Fruit fly (Drosophila melanogaster) whole organism, wandering third instar larva: ENCODE results near the gene Cf2.
A peak's percentile ranks its signal among the peaks of the same experiment; 100 is the strongest.

ENCODE experiments used
- Abd-B ChIP-seq: fragments of >200 bp; optimal IDR thresholded peaks from 2 replicates; lab custom pipeline; 2017; ENCODE audit warnings: missing biosample characterization, missing genetic modification characterization
- CG32264 ChIP-seq: fragments of 200-800 bp; sonication (Bioruptor generic); optimal IDR thresholded peaks from 2 replicates; lab custom pipeline; 2016; ENCODE audit warnings: missing biosample characterization, missing genetic modification characterization
- CG9705 ChIP-seq: fragments of 200-800 bp; sonication (Bioruptor generic); optimal IDR thresholded peaks from 2 replicates; lab custom pipeline; 2018; ENCODE audit warnings: missing biosample characterization, mild to moderate bottlenecking, missing genetic modification characterization
- CrebA ChIP-seq: fragments of 200-800 bp; sonication (Bioruptor generic); optimal IDR thresholded peaks from 2 replicates; lab custom pipeline; 2016; ENCODE audit warnings: missing biosample characterization, mild to moderate bottlenecking, missing genetic modification characterization, borderline replicate concordance
- Dfd ChIP-seq: fragments of >200 bp; optimal IDR thresholded peaks from 2 replicates; lab custom pipeline; 2017; ENCODE audit warnings: missing biosample characterization, missing genetic modification characterization
- Dif ChIP-seq: fragments of 200-275, 200-300 bp; sonication (Bioruptor generic); optimal IDR thresholded peaks from 2 replicates; lab custom pipeline; 2018; ENCODE audit warnings: missing biosample characterization, missing genetic modification characterization; ENCODE audit not compliant: partially characterized antibody
- GATAd ChIP-seq: sonication (Bioruptor generic); optimal IDR thresholded peaks from 2 replicates; lab custom pipeline; 2016; ENCODE audit warnings: missing biosample characterization, missing genetic modification characterization
- HLH106 ChIP-seq: fragments of 200-800 bp; optimal IDR thresholded peaks from 3 replicates; lab custom pipeline; 2019; ENCODE audit warnings: missing biosample characterization, mild to moderate bottlenecking, missing genetic modification characterization, moderate library complexity
- Hnf4 ChIP-seq: fragments of 200-800 bp; sonication (Bioruptor generic); optimal IDR thresholded peaks from 2 replicates; lab custom pipeline; 2016; ENCODE audit warnings: missing biosample characterization, mild to moderate bottlenecking, missing genetic modification characterization
- Hr78 ChIP-seq: fragments of >200 bp; optimal IDR thresholded peaks from 2 replicates; lab custom pipeline; 2017; ENCODE audit warnings: missing biosample characterization, missing genetic modification characterization
- Hr83 ChIP-seq: fragments of 200-300 bp; sonication (Bioruptor generic); optimal IDR thresholded peaks from 2 replicates; lab custom pipeline; 2016; ENCODE audit warnings: missing biosample characterization, mild to moderate bottlenecking, missing genetic modification characterization, moderate library complexity; ENCODE audit not compliant: poor library complexity, severe bottlenecking
- Jra ChIP-seq: sonication (Bioruptor generic); optimal IDR thresholded peaks from 2 replicates; lab custom pipeline; 2016; ENCODE audit warnings: missing biosample characterization, missing genetic modification characterization
- Mio ChIP-seq: sonication (Bioruptor generic); optimal IDR thresholded peaks from 2 replicates; lab custom pipeline; 2016; ENCODE audit warnings: missing biosample characterization, missing genetic modification characterization
- Myc ChIP-seq: fragments of >200 bp; optimal IDR thresholded peaks from 2 replicates; lab custom pipeline; 2017
- N ChIP-seq: fragments of >200 bp; optimal IDR thresholded peaks from 2 replicates; lab custom pipeline; 2018; ENCODE audit warnings: missing biosample characterization, missing external identifiers, missing genetic modification characterization
- OdsH ChIP-seq: fragments of 200-800 bp; sonication (Bioruptor generic); optimal IDR thresholded peaks from 2 replicates; lab custom pipeline; 2016; ENCODE audit warnings: missing biosample characterization, mild to moderate bottlenecking, missing genetic modification characterization
- Rel ChIP-seq, 2 experiments: fragments of 200-800 bp; sonication (Bioruptor generic) in 1 of 2; optimal IDR thresholded peaks; 2 replicates in 1 of 2; 3 replicates in 1 of 2; lab custom pipeline; 2016 to 2019; ENCODE audit warnings: mild to moderate bottlenecking in 2 of 2, missing biosample characterization in 2 of 2, missing genetic modification characterization in 2 of 2, moderate library complexity in 1 of 2
- Sp1 ChIP-seq: fragments of 200-800 bp; sonication (Bioruptor generic); optimal IDR thresholded peaks from 3 replicates; lab custom pipeline; 2019; ENCODE audit warnings: missing biosample characterization, mild to moderate bottlenecking, missing genetic modification characterization, moderate library complexity
- Vsx2 ChIP-seq: fragments of 200-300, 225-300 bp; sonication (Bioruptor generic); optimal IDR thresholded peaks from 2 replicates; lab custom pipeline; 2018; ENCODE audit warnings: missing biosample characterization, missing genetic modification characterization; ENCODE audit not compliant: partially characterized antibody
- br ChIP-seq: fragments of 200-800 bp; sonication (Bioruptor generic); optimal IDR thresholded peaks from 2 replicates; lab custom pipeline; 2016; ENCODE audit warnings: missing biosample characterization, missing genetic modification characterization
- brk ChIP-seq: fragments of 200-800 bp; sonication (Bioruptor generic); optimal IDR thresholded peaks from 2 replicates; lab custom pipeline; 2016; ENCODE audit warnings: missing biosample characterization, mild to moderate bottlenecking, missing genetic modification characterization
- dl ChIP-seq, 2 experiments: fragments of 175-275, 200-275 bp in 1 of 2; fragments of 200-275 bp in 1 of 2; sonication (Bioruptor generic); optimal IDR thresholded peaks; lab custom pipeline; 2018; ENCODE audit warnings: mild to moderate bottlenecking in 2 of 2, missing biosample characterization in 2 of 2, missing genetic modification characterization in 2 of 2, moderate library complexity in 2 of 2; ENCODE audit not compliant: partially characterized antibody in 2 of 2, insufficient read depth in 1 of 2
- dmrt93B ChIP-seq: fragments of 200-800 bp; sonication (Bioruptor generic); optimal IDR thresholded peaks from 2 replicates; lab custom pipeline; 2018; ENCODE audit warnings: missing biosample characterization, mild to moderate bottlenecking, missing genetic modification characterization
- dsf ChIP-seq: sonication (Bioruptor generic); optimal IDR thresholded peaks from 2 replicates; lab custom pipeline; 2016; ENCODE audit warnings: missing biosample characterization, missing genetic modification characterization, borderline replicate concordance
- ey ChIP-seq: fragments of 200-800 bp; sonication (Bioruptor generic); optimal IDR thresholded peaks from 2 replicates; lab custom pipeline; 2016; ENCODE audit warnings: missing biosample characterization, missing genetic modification characterization
- foxo ChIP-seq, 2 experiments: fragments of 200-800 bp; sonication (Bioruptor generic); optimal IDR thresholded peaks; 2 replicates in 1 of 2; 3 replicates in 1 of 2; lab custom pipeline; 2016 to 2017; ENCODE audit warnings: missing biosample characterization in 2 of 2, missing genetic modification characterization in 2 of 2
- fru ChIP-seq: fragments of 200-800 bp; sonication (Bioruptor generic); optimal IDR thresholded peaks from 3 replicates; lab custom pipeline; 2016; ENCODE audit warnings: missing biosample characterization, mild to moderate bottlenecking, missing genetic modification characterization
- h ChIP-seq: fragments of 200-800 bp; sonication (Bioruptor generic); optimal IDR thresholded peaks from 3 replicates; lab custom pipeline; 2016; ENCODE audit warnings: missing biosample characterization, mild to moderate bottlenecking, missing genetic modification characterization
- jim ChIP-seq: fragments of 175-275, 200-325 bp; sonication (Bioruptor generic); optimal IDR thresholded peaks from 2 replicates; lab custom pipeline; 2016; ENCODE audit warnings: missing biosample characterization, mild to moderate bottlenecking, missing genetic modification characterization
- lola ChIP-seq: fragments of >200 bp; optimal IDR thresholded peaks from 2 replicates; lab custom pipeline; 2017; ENCODE audit warnings: missing biosample characterization, missing genetic modification characterization
- pan ChIP-seq: fragments of >200 bp; optimal IDR thresholded peaks from 2 replicates; lab custom pipeline; 2017
- psq ChIP-seq: fragments of 200-800 bp; sonication (Bioruptor generic); optimal IDR thresholded peaks from 3 replicates; lab custom pipeline; 2017; ENCODE audit warnings: missing biosample characterization, mild to moderate bottlenecking, missing genetic modification characterization, moderate library complexity
- rgr ChIP-seq: fragments of 200-800 bp; sonication (Bioruptor generic); optimal IDR thresholded peaks from 3 replicates; lab custom pipeline; 2016; ENCODE audit warnings: missing biosample characterization, mild to moderate bottlenecking, missing genetic modification characterization
- sage ChIP-seq: fragments of 200-800 bp; sonication (Bioruptor generic); optimal IDR thresholded peaks from 2 replicates; lab custom pipeline; 2016; ENCODE audit warnings: missing biosample characterization, mild to moderate bottlenecking, missing genetic modification characterization
- sv ChIP-seq: fragments of 200-800 bp; sonication (Bioruptor generic); optimal IDR thresholded peaks from 3 replicates; lab custom pipeline; 2016; ENCODE audit warnings: missing biosample characterization, missing genetic modification characterization
- tai ChIP-seq: sonication (Bioruptor generic); optimal IDR thresholded peaks from 2 replicates; lab custom pipeline; 2016; ENCODE audit warnings: missing biosample characterization, missing genetic modification characterization
- usp ChIP-seq: fragments of >200 bp; optimal IDR thresholded peaks from 2 replicates; lab custom pipeline; 2017; ENCODE audit warnings: missing biosample characterization, missing genetic modification characterization
- woc ChIP-seq: sonication (Bioruptor generic); optimal IDR thresholded peaks from 2 replicates; lab custom pipeline; 2016; ENCODE audit warnings: missing biosample characterization, mild to moderate bottlenecking, missing genetic modification characterization

Gene Cf2

dm6 chr2L:4883023-4883392, at the start of gene Cf2, which contains the start of gene CG3008:
TSS of gene Cf2 (minus strand) at chr2L:4883107.
TSS of gene CG3008 (plus strand) at chr2L:4883298.
- no peak for TF ChIP-seq dl (GFP tag; optimal IDR thresholded peaks at IDR 0.05; lab: Kevin White, UChicago; ENCODE audit: insufficient read depth in 1 of 2, partially characterized antibody in 2 of 2)
- no peak for TF ChIP-seq dmrt93B
- TF ChIP-seq N (GFP tag; lab: Kevin White, UChicago): no peak
- no peak for TF ChIP-seq Rel (GFP tag; optimal IDR thresholded peaks at IDR 0.05; lab: Kevin White, UChicago)
- no peak for TF ChIP-seq Rel (tag; optimal IDR thresholded peaks at IDR 0.05; lab: Kevin White, UChicago)
- no peak for TF ChIP-seq dsf (GFP tag; lab: Kevin White, UChicago)
- no peak for TF ChIP-seq sv (GFP tag; lab: Kevin White, UChicago)
- no peak for TF ChIP-seq lola
- TF ChIP-seq br (GFP tag; lab: Kevin White, UChicago): no peak
- no peak for TF ChIP-seq GATAd (GFP tag; lab: Kevin White, UChicago)
- TF ChIP-seq Jra (GFP tag; lab: Kevin White, UChicago): peak; percentile 29
- TF ChIP-seq Myc (lab: Kevin White, UChicago): no peak
- TF ChIP-seq woc (GFP tag; lab: Kevin White, UChicago): no peak
- no peak for TF ChIP-seq usp (GFP tag; lab: Kevin White, UChicago)
- no peak for TF ChIP-seq Abd-B
- peak; percentile 26 for TF ChIP-seq Hnf4 (GFP tag; lab: Kevin White, UChicago)
- no peak for TF ChIP-seq Sp1 (GFP tag; lab: Kevin White, UChicago)
- no peak for TF ChIP-seq pan (lab: Kevin White, UChicago)
- TF ChIP-seq brk (GFP tag; lab: Kevin White, UChicago): peak; percentile 25
- no peak for TF ChIP-seq Hr83
- TF ChIP-seq fru: no peak
- TF ChIP-seq HLH106 (tag; lab: Kevin White, UChicago): no peak
- no peak for TF ChIP-seq CG32264 (GFP tag; lab: Kevin White, UChicago)
- no peak for TF ChIP-seq ey
- TF ChIP-seq Dif (GFP tag; lab: Kevin White, UChicago): no peak
- TF ChIP-seq rgr: no peak
- TF ChIP-seq tai (GFP tag; lab: Kevin White, UChicago): peak; percentile 51
- no peak for TF ChIP-seq CG9705 (GFP tag; lab: Kevin White, UChicago)
- TF ChIP-seq Dfd (GFP tag; lab: Kevin White, UChicago): no peak
- TF ChIP-seq foxo (GFP tag; optimal IDR thresholded peaks at IDR 0.05; lab: Kevin White, UChicago): no peak
- TF ChIP-seq Hr78: no peak
- no peak for TF ChIP-seq jim (GFP tag; lab: Kevin White, UChicago)
- TF ChIP-seq psq (GFP tag; lab: Kevin White, UChicago): peak; percentile 69
- TF ChIP-seq Mio (GFP tag; lab: Kevin White, UChicago): no peak
- no peak for TF ChIP-seq CrebA (GFP tag; lab: Kevin White, UChicago)
- TF ChIP-seq sage (GFP tag; lab: Kevin White, UChicago): peak; percentile 53
- peak; percentile 25 for TF ChIP-seq h (GFP tag; lab: Kevin White, UChicago)
- no peak for TF ChIP-seq Vsx2 (GFP tag; lab: Kevin White, UChicago)
- TF ChIP-seq OdsH (GFP tag; lab: Kevin White, UChicago): no peak

dm6 chr2L:4932284-4932683, 49.4 kb upstream of the Cf2 start, which contains the start of gene hoe1:
TSS of gene hoe1 (minus strand) at chr2L:4932384.
- TF ChIP-seq woc (GFP tag; lab: Kevin White, UChicago) (no peak), OdsH (GFP tag; lab: Kevin White, UChicago) (no peak)

DNA sequence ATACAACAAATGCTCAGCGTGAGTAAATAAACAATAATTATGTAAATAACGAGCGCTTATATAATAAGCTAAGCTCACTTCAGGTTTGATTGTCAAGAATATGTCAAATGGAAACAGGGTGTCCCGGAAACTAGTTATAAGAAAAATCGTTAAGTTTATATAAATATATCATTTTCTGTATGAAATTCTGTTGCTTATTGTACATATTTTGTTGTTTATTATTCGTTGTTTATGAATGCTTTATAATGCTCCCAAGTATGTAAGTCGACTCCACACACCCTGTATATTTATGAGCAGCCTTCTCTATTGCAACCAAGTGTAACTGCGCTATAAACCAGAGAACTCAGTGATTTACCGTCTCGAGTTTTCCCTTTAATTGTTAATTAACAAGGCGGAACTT, 47.6 kb upstream of the Cf2 start:
- no peak for TF ChIP-seq pan (lab: Kevin White, UChicago)
- TF ChIP-seq Rel (GFP tag; optimal IDR thresholded peaks at IDR 0.05; lab: Kevin White, UChicago): no peak
- TF ChIP-seq Rel (tag; optimal IDR thresholded peaks at IDR 0.05; lab: Kevin White, UChicago): no peak
- TF ChIP-seq tai (GFP tag; lab: Kevin White, UChicago): no peak
- no peak for TF ChIP-seq rgr
- no peak for TF ChIP-seq Mio (GFP tag; lab: Kevin White, UChicago)
- TF ChIP-seq Hnf4 (GFP tag; lab: Kevin White, UChicago): no peak
- no peak for TF ChIP-seq Hr78
- TF ChIP-seq HLH106 (tag; lab: Kevin White, UChicago): no peak
- no peak for TF ChIP-seq sv (GFP tag; lab: Kevin White, UChicago)
- TF ChIP-seq foxo (GFP tag; optimal IDR thresholded peaks at IDR 0.05; lab: Kevin White, UChicago): no peak
- TF ChIP-seq dl (GFP tag; optimal IDR thresholded peaks at IDR 0.05; lab: Kevin White, UChicago; ENCODE audit: insufficient read depth in 1 of 2, partially characterized antibody in 2 of 2): no peak
- no peak for TF ChIP-seq psq (GFP tag; lab: Kevin White, UChicago)
- TF ChIP-seq CG32264 (GFP tag; lab: Kevin White, UChicago): no peak
- no peak for TF ChIP-seq jim (GFP tag; lab: Kevin White, UChicago)
- no peak for TF ChIP-seq sage (GFP tag; lab: Kevin White, UChicago)
- no peak for TF ChIP-seq h (GFP tag; lab: Kevin White, UChicago)
- no peak for TF ChIP-seq Sp1 (GFP tag; lab: Kevin White, UChicago)
- TF ChIP-seq CG9705 (GFP tag; lab: Kevin White, UChicago): no peak
- no peak for TF ChIP-seq Dif (GFP tag; lab: Kevin White, UChicago)
